Worm (Caenorhabditis elegans) whole organism, L1 larva: Measurements from ENCODE around the gene cyp-13A3.
A peak's percentile ranks its signal among the peaks of the same experiment; 100 is the strongest.

Experiments
- aha-1 ChIP-seq: fragments of 150-350 bp; optimal IDR thresholded peaks from 2 replicates; lab custom pipeline; 2014; ENCODE audit warnings: missing biosample characterization, missing genetic modification characterization
- alr-1 ChIP-seq: fragments of 200-800 bp; sonication (Bioruptor generic); optimal IDR thresholded peaks from 2 replicates; lab custom pipeline; 2018; ENCODE audit warnings: borderline replicate concordance, mild to moderate bottlenecking, missing genetic modification characterization, missing compliant biosample characterization
- ceh-63 ChIP-seq: fragments of 200-800 bp; sonication (Bioruptor generic); optimal IDR thresholded peaks from 2 replicates; lab custom pipeline; 2018; ENCODE audit warnings: mild to moderate bottlenecking, missing genetic modification characterization, missing compliant biosample characterization
- ces-1 ChIP-seq: fragments of 150-350 bp; optimal IDR thresholded peaks from 2 replicates; lab custom pipeline; 2014; ENCODE audit warnings: missing biosample characterization, missing genetic modification reagents, missing genetic modification characterization
- dpl-1 ChIP-seq, 3 experiments: fragments of 150-350 bp in 2 of 3; sonication (generic microtip) in 1 of 3; optimal IDR thresholded peaks; 2 replicates each; lab custom pipeline; 2014 to 2017; ENCODE audit warnings: missing biosample characterization in 3 of 3, missing genetic modification characterization in 3 of 3, missing genetic modification reagents in 3 of 3
- efl-1 ChIP-seq, 4 experiments: fragments of 150-350 bp; optimal IDR thresholded peaks in 3 of 4; peaks in 1 of 4; 1 replicate in 1 of 4; 2 replicates in 3 of 4; lab custom pipeline; 2014; ENCODE audit warnings: missing biosample characterization in 2 of 4, missing genetic modification characterization in 2 of 4, missing genetic modification reagents in 2 of 4
- elt-2 ChIP-seq: sonication (generic microtip); optimal IDR thresholded peaks from 2 replicates; lab custom pipeline; 2016; ENCODE audit warnings: missing genetic modification characterization, mild to moderate bottlenecking, inconsistent platforms, missing compliant biosample characterization, missing genetic modification reagents
- fkh-4 ChIP-seq: sonication (generic microtip); optimal IDR thresholded peaks from 2 replicates; lab custom pipeline; 2016; ENCODE audit warnings: missing compliant biosample characterization, missing genetic modification characterization, borderline replicate concordance
- fkh-8 ChIP-seq: sonication (generic microtip); optimal IDR thresholded peaks from 2 replicates; lab custom pipeline; 2016; ENCODE audit warnings: mild to moderate bottlenecking, missing genetic modification characterization, missing compliant biosample characterization
- fos-1 ChIP-seq: fragments of 150-350 bp; optimal IDR thresholded peaks from 2 replicates; lab custom pipeline; 2014; ENCODE audit warnings: missing biosample characterization, missing genetic modification characterization
- grh-1 ChIP-seq: fragments of 200-800 bp; sonication (Bioruptor generic); IDR thresholded peaks from 2 replicates; pipeline ENCODE4 v1.3.6; 2022; ENCODE audit warnings: missing genetic modification reagents, missing genetic modification characterization, missing compliant biosample characterization
- hlh-4 ChIP-seq: sonication (generic microtip); optimal IDR thresholded peaks from 2 replicates; lab custom pipeline; 2016; ENCODE audit warnings: mild to moderate bottlenecking, missing genetic modification characterization, missing compliant biosample characterization
- isw-1 ChIP-seq: fragments of 200-800 bp; sonication (Bioruptor generic); IDR thresholded peaks from 2 replicates; pipeline ENCODE4 v1.3.6; 2022; ENCODE audit warnings: missing genetic modification characterization, missing compliant biosample characterization
- lin-14 ChIP-seq: fragments of 200-800 bp; sonication (Bioruptor generic); optimal IDR thresholded peaks from 2 replicates; lab custom pipeline; 2018; ENCODE audit warnings: mild to moderate bottlenecking, missing genetic modification characterization, moderate library complexity, missing compliant biosample characterization
- lin-15B ChIP-seq: fragments of 150-350 bp; sonication (generic microtip); optimal IDR thresholded peaks from 3 replicates; lab custom pipeline; 2014; ENCODE audit warnings: missing biosample characterization, missing genetic modification characterization
- lsy-2 ChIP-seq, 2 experiments: fragments of 150-350 bp; optimal IDR thresholded peaks; 2 replicates each; lab custom pipeline; 2014; ENCODE audit warnings: missing biosample characterization in 2 of 2, missing genetic modification characterization in 2 of 2
- mdl-1 ChIP-seq, 2 experiments: fragments of 150-350 bp; optimal IDR thresholded peaks; 2 replicates each; lab custom pipeline; 2014 to 2017; ENCODE audit warnings: missing biosample characterization in 2 of 2, missing genetic modification characterization in 2 of 2, inconsistent platforms in 1 of 2
- nhr-11 ChIP-seq: fragments of 150-350 bp; optimal IDR thresholded peaks from 2 replicates; lab custom pipeline; 2014; ENCODE audit warnings: missing biosample characterization, missing genetic modification characterization
- nhr-19 ChIP-seq: fragments of 200-800 bp; sonication (Bioruptor generic); conservative IDR thresholded peaks from 2 replicates; pipeline ENCODE4 v1.3.6; 2022; ENCODE audit warnings: missing genetic modification characterization, missing compliant biosample characterization
- nhr-20 ChIP-seq: sonication (generic microtip); optimal IDR thresholded peaks from 2 replicates; lab custom pipeline; 2016; ENCODE audit warnings: mild to moderate bottlenecking, missing genetic modification characterization, missing compliant biosample characterization
- nhr-237 ChIP-seq: fragments of 150-350 bp; optimal IDR thresholded peaks from 2 replicates; lab custom pipeline; 2014; ENCODE audit warnings: missing biosample characterization, missing genetic modification characterization
- nhr-28 ChIP-seq: fragments of 150-350 bp; optimal IDR thresholded peaks from 2 replicates; lab custom pipeline; 2014; ENCODE audit warnings: missing biosample characterization, missing genetic modification characterization
- nhr-76 ChIP-seq: sonication (generic microtip); optimal IDR thresholded peaks from 2 replicates; lab custom pipeline; 2017; ENCODE audit warnings: missing biosample characterization, missing genetic modification characterization
- nhr-85 ChIP-seq: sonication (generic microtip); peaks from one replicate; lab custom pipeline; 2016; ENCODE audit warnings: missing genetic modification characterization, inconsistent platforms, missing compliant biosample characterization
- pag-3 ChIP-seq: sonication (generic microtip); optimal IDR thresholded peaks from 2 replicates; lab custom pipeline; 2017; ENCODE audit warnings: missing genetic modification characterization, mild to moderate bottlenecking, missing compliant biosample characterization, antibody characterized with exemption, borderline replicate concordance; ENCODE audit not compliant: insufficient read depth
- rnt-1 ChIP-seq: sonication (generic microtip); optimal IDR thresholded peaks from 2 replicates; lab custom pipeline; 2016; ENCODE audit warnings: mild to moderate bottlenecking, missing genetic modification characterization, moderate library complexity, missing compliant biosample characterization
- sox-4 ChIP-seq: sonication (generic microtip); optimal IDR thresholded peaks from 2 replicates; lab custom pipeline; 2016; ENCODE audit warnings: missing genetic modification characterization, missing compliant biosample characterization
- tlp-1 ChIP-seq: fragments of 150-350 bp; optimal IDR thresholded peaks from 2 replicates; lab custom pipeline; 2014; ENCODE audit warnings: missing biosample characterization, missing genetic modification characterization
- unc-86 ChIP-seq: sonication (generic microtip); optimal IDR thresholded peaks from 2 replicates; lab custom pipeline; 2016; ENCODE audit warnings: missing genetic modification characterization, missing compliant biosample characterization
- vab-15 ChIP-seq: sonication (generic microtip); optimal IDR thresholded peaks from 2 replicates; lab custom pipeline; 2017; ENCODE audit warnings: missing genotype, mild to moderate bottlenecking, missing genetic modification characterization, missing compliant biosample characterization
- zag-1 ChIP-seq: fragments of 150-350 bp; optimal IDR thresholded peaks from 2 replicates; lab custom pipeline; 2014; ENCODE audit warnings: missing biosample characterization, missing genetic modification characterization
- zip-4 ChIP-seq: fragments of 200-800 bp; sonication (Bioruptor generic); optimal IDR thresholded peaks from 2 replicates; lab custom pipeline; 2018; ENCODE audit warnings: mild to moderate bottlenecking, missing genetic modification characterization, moderate library complexity, missing compliant biosample characterization
- ztf-11 ChIP-seq, 2 experiments: sonication (generic microtip); optimal IDR thresholded peaks; 2 replicates each; lab custom pipeline; 2016 to 2017; ENCODE audit warnings: missing genetic modification characterization in 2 of 2, missing biosample characterization in 1 of 2, missing compliant biosample characterization in 1 of 2

The cyp-13A3 gene

DNA sequence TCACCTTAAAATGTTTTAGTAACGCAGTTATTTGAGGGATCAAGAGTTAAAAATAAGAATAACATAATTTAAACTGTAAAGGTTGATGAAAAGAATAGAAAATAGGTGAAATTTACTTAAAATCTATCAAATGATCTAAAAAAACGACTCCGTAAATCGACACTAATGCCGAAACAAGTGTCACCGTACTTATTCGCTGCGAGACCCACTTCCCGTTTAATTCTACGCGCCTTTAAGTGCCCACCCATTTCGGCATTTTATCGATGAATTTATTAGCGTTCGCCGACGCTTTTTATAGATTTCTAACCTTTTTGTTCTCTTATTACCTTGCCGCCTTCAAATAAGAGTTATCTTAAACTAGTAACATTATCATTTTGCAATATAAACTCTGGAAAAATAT, 47.0 kb downstream of the cyp-13A3 start, which contains the start of the genes Y53C12B.1 and nos-3 (continued):
- peak; percentile 83 for TF ChIP-seq rnt-1 (tag; lab: Kevin White, UChicago)
- no peak for TF ChIP-seq zip-4 (GFP tag; lab: Kevin White, UChicago)
- peak; percentile 89 for TF ChIP-seq isw-1
- TF ChIP-seq alr-1 = no peak

- no peak for TF ChIP-seq nhr-76
- no peak for TF ChIP-seq vab-15 (tag; lab: Kevin White, UChicago)
- TF ChIP-seq ces-1 = no peak
- TF ChIP-seq unc-86 (tag; lab: Kevin White, UChicago) = no peak
- TF ChIP-seq fkh-8 (tag; lab: Kevin White, UChicago) = no peak
- no peak for TF ChIP-seq nhr-20 (tag; lab: Kevin White, UChicago)
- TF ChIP-seq zag-1 = no peak
- no peak for TF ChIP-seq dpl-1 (GFP tag; optimal IDR thresholded peaks at IDR 0.05; lab: Kevin White, UChicago)
- TF ChIP-seq nhr-19 (GFP tag; lab: Robert Waterston, UW) = no peak
- no peak for TF ChIP-seq tlp-1
- TF ChIP-seq nhr-237 (tag; lab: Kevin White, UChicago) = no peak
- no peak for TF ChIP-seq zip-4 (GFP tag; lab: Kevin White, UChicago)
- TF ChIP-seq nhr-28 (tag; lab: Kevin White, UChicago) = no peak
Measured at ce11 chrII:9742784-9743183, 50.3 kb downstream of the cyp-13A3 start, which contains the start of gene pno-1. pno-1 (minus strand) TSS chrII:9742884.

ce11 chrII:9741400-9741799, 51.7 kb downstream of the cyp-13A3 start:
- TF ChIP-seq isw-1 = no peak
- no peak for TF ChIP-seq grh-1 (GFP tag; lab: Robert Waterston, UW)
- TF ChIP-seq nhr-11 (tag; lab: Kevin White, UChicago) = no peak
- no peak for TF ChIP-seq fkh-8 (tag; lab: Kevin White, UChicago)
- no peak for TF ChIP-seq fkh-4 (tag; lab: Kevin White, UChicago)
- no peak for TF ChIP-seq rnt-1 (tag; lab: Kevin White, UChicago)
- TF ChIP-seq mdl-1 (tag; optimal IDR thresholded peaks at IDR 0.05; lab: Kevin White, UChicago) = no peak
- no peak for TF ChIP-seq fos-1 (tag; lab: Kevin White, UChicago)
- no peak for TF ChIP-seq lin-15B (tag; lab: Kevin White, UChicago)
- TF ChIP-seq pag-3 (tag; lab: Kevin White, UChicago) = no peak
- no peak for TF ChIP-seq elt-2 (tag; lab: Kevin White, UChicago)

DNA sequence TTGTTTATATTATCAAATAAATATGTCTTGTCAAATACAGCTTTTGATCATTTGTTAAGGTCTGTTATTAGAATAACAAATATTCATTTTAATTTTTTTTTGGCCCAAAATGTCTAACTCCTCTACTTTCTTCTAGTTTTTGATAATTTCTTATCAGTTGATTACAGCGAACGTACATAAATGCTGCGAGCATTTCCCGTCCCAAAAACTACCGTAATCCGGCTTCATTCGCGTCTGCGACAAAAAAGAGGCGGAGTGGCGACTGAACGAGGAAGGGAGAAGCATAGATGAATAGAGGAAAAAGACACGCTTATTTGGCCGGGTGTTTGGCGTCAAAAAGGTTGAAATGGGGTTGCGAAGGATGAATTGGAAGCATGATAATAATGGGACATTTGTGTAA, 52.5 kb downstream of the cyp-13A3 start:
- TF ChIP-seq sox-4 (tag; lab: Kevin White, UChicago) (no peak), ztf-11 (tag; optimal IDR thresholded peaks at IDR 0.05; lab: Kevin White, UChicago) (no peak), fkh-4 (tag; lab: Kevin White, UChicago) (no peak), elt-2 (tag; lab: Kevin White, UChicago) (peak; percentile 14), vab-15 (tag; lab: Kevin White, UChicago) (no peak), hlh-4 (tag; lab: Kevin White, UChicago) (no peak), fos-1 (tag; lab: Kevin White, UChicago) (no peak), nhr-85 (tag; lab: Kevin White, UChicago) (no peak), aha-1 (no peak), efl-1 (optimal IDR thresholded peaks at IDR 0.05; lab: Kevin White, UChicago) (no peak), efl-1 (GFP tag; optimal IDR thresholded peaks at IDR 0.05 in 1 of 2; lab: Kevin White, UChicago) (peak in 1 of 2 experiments; percentile 46), lsy-2 (tag; optimal IDR thresholded peaks at IDR 0.05; lab: Kevin White, UChicago) (peak in 1 of 2 experiments; percentile 53)
- TF ChIP-seq, all 84 proteins: peak for 3

DNA sequence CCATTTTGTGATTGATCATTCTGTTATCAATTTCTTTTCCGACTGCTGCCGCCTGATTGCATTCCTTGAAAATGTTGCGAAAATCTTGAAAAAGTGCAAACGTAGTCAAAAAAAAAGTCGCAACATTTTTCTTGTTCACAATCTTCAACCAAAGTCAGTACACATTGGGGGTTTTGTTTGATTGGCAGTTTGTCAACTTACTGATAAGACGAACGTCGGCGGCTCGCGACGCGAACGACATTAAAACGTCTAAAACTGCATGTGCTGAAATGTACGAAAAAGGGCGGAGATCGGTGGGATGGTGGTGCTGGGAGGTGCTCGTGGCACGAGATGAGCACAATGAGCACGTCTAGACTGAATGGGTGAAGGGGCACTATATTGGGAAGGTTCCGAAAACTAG, 54.3 kb downstream of the cyp-13A3 start:
- TF ChIP-seq elt-2 (tag; lab: Kevin White, UChicago) = peak; percentile 51
- no peak for TF ChIP-seq ceh-63 (GFP tag; lab: Kevin White, UChicago)
- no peak for TF ChIP-seq efl-1 (optimal IDR thresholded peaks at IDR 0.05; lab: Kevin White, UChicago)
- peak in 1 of 2 experiments; percentile 85 for TF ChIP-seq efl-1 (GFP tag; optimal IDR thresholded peaks at IDR 0.05 in 1 of 2; lab: Kevin White, UChicago)
- TF ChIP-seq zag-1 = no peak
- TF ChIP-seq lsy-2 (tag; optimal IDR thresholded peaks at IDR 0.05; lab: Kevin White, UChicago) = no peak
- peak; percentile 6 for TF ChIP-seq lin-14 (GFP tag; lab: Kevin White, UChicago)
- TF ChIP-seq, all 84 proteins: peak for 3
